Fruit fly (Drosophila melanogaster): ENCODE measurements around the gene Eip75B.

Gene Eip75B

dm6 chr3L:17912448-17912847, 152.0 kb downstream of the Eip75B start, which contains the start of gene CG5290:
CG5290 (minus strand) TSS chr3L:17912565.
- peak; percentile 54 for TF ChIP-seq Vsx2 (GFP tag; optimal IDR thresholded peaks at IDR 0.05; ENCODE audit: partially characterized antibody)
- peak; percentile 40 for TF ChIP-seq ey (GFP tag; optimal IDR thresholded peaks at IDR 0.05)
- TF ChIP-seq tai (GFP tag; optimal IDR thresholded peaks at IDR 0.05) = peak; percentile 64
- TF ChIP-seq fru (GFP tag; optimal IDR thresholded peaks at IDR 0.05) = peak; percentile 49
- peak; percentile 31 for TF ChIP-seq h (GFP tag; optimal IDR thresholded peaks at IDR 0.05)
- TF ChIP-seq woc (GFP tag; optimal IDR thresholded peaks at IDR 0.05) = peak; percentile 45
- no peak for TF ChIP-seq lola (GFP tag; optimal IDR thresholded peaks at IDR 0.05)
- TF ChIP-seq N (GFP tag; optimal IDR thresholded peaks at IDR 0.05) = no peak
- peak; percentile 32 for TF ChIP-seq psq (GFP tag; optimal IDR thresholded peaks at IDR 0.05)
- peak; percentile 29 for TF ChIP-seq br (GFP tag; optimal IDR thresholded peaks at IDR 0.05)
- no peak for TF ChIP-seq Mio (GFP tag; optimal IDR thresholded peaks at IDR 0.05)
- no peak for TF ChIP-seq Dif (GFP tag; optimal IDR thresholded peaks at IDR 0.05; ENCODE audit: partially characterized antibody)
- TF ChIP-seq usp (GFP tag; optimal IDR thresholded peaks at IDR 0.05) = no peak
- TF ChIP-seq CG9705 (GFP tag; optimal IDR thresholded peaks at IDR 0.05) = no peak
- peak; percentile 22 for TF ChIP-seq Myc (optimal IDR thresholded peaks at IDR 0.05)
- TF ChIP-seq GATAd (GFP tag; optimal IDR thresholded peaks at IDR 0.05) = peak; percentile 31
- no peak for TF ChIP-seq pan (optimal IDR thresholded peaks at IDR 0.05)
- TF ChIP-seq foxo (GFP tag; optimal IDR thresholded peaks at IDR 0.05) = peak in 1 of 2 experiments; percentile 49
- no peak for TF ChIP-seq Rel (GFP tag; optimal IDR thresholded peaks at IDR 0.05)
- no peak for TF ChIP-seq Rel (tag; optimal IDR thresholded peaks at IDR 0.05)
- TF ChIP-seq dl (GFP tag; optimal IDR thresholded peaks at IDR 0.05; ENCODE audit: insufficient read depth in 1 of 2, partially characterized antibody in 2 of 2) = no peak
- TF ChIP-seq Abd-B (GFP tag; optimal IDR thresholded peaks at IDR 0.05) = no peak
- TF ChIP-seq CG32264 (GFP tag; optimal IDR thresholded peaks at IDR 0.05) = no peak
- no peak for TF ChIP-seq dsf (GFP tag; optimal IDR thresholded peaks at IDR 0.05; ENCODE audit: borderline replicate concordance)
- no peak for TF ChIP-seq Dfd (GFP tag; optimal IDR thresholded peaks at IDR 0.05)
- TF ChIP-seq brk (GFP tag; optimal IDR thresholded peaks at IDR 0.05) = peak; percentile 22
- no peak for TF ChIP-seq CrebA (GFP tag; optimal IDR thresholded peaks at IDR 0.05; ENCODE audit: borderline replicate concordance)
- TF ChIP-seq OdsH (GFP tag; optimal IDR thresholded peaks at IDR 0.05) = peak; percentile 45
- TF ChIP-seq Jra (GFP tag; optimal IDR thresholded peaks at IDR 0.05) = peak; percentile 28
- TF ChIP-seq rgr (GFP tag; optimal IDR thresholded peaks at IDR 0.05) = peak; percentile 73
- TF ChIP-seq Hnf4 (GFP tag; optimal IDR thresholded peaks at IDR 0.05) = peak; percentile 66
- TF ChIP-seq Sp1 (GFP tag; optimal IDR thresholded peaks at IDR 0.05) = peak; percentile 35
- no peak for TF ChIP-seq Hr78 (GFP tag; optimal IDR thresholded peaks at IDR 0.05)
- no peak for TF ChIP-seq sage (GFP tag; optimal IDR thresholded peaks at IDR 0.05)
- TF ChIP-seq sv (GFP tag; optimal IDR thresholded peaks at IDR 0.05) = peak; percentile 20
- TF ChIP-seq jim (GFP tag; optimal IDR thresholded peaks at IDR 0.05) = no peak
- TF ChIP-seq HLH106 (tag; optimal IDR thresholded peaks at IDR 0.05) = peak; percentile 34
- no peak for TF ChIP-seq Hr83 (GFP tag; optimal IDR thresholded peaks at IDR 0.05; ENCODE audit: poor library complexity, severe bottlenecking)

- no peak for TF ChIP-seq Dfd (GFP tag; optimal IDR thresholded peaks at IDR 0.05)
- TF ChIP-seq ey (GFP tag; optimal IDR thresholded peaks at IDR 0.05) = peak; percentile 9
- TF ChIP-seq brk (GFP tag; optimal IDR thresholded peaks at IDR 0.05) = peak; percentile 75
- peak; percentile 8 for TF ChIP-seq br (GFP tag; optimal IDR thresholded peaks at IDR 0.05)
- TF ChIP-seq tai (GFP tag; optimal IDR thresholded peaks at IDR 0.05) = peak; percentile 16
- TF ChIP-seq Rel (GFP tag; optimal IDR thresholded peaks at IDR 0.05) = no peak
- peak; percentile 63 for TF ChIP-seq Rel (tag; optimal IDR thresholded peaks at IDR 0.05)
- TF ChIP-seq Jra (GFP tag; optimal IDR thresholded peaks at IDR 0.05) = peak; percentile 12
- peak; percentile 25 for TF ChIP-seq jim (GFP tag; optimal IDR thresholded peaks at IDR 0.05)
- peak; percentile 0 for TF ChIP-seq HLH106 (tag; optimal IDR thresholded peaks at IDR 0.05)
- peak; percentile 31 to 35 for TF ChIP-seq foxo (GFP tag; optimal IDR thresholded peaks at IDR 0.05)
- TF ChIP-seq pan (optimal IDR thresholded peaks at IDR 0.05) = no peak
- peak; percentile 17 for TF ChIP-seq dsf (GFP tag; optimal IDR thresholded peaks at IDR 0.05; ENCODE audit: borderline replicate concordance)
- no peak for TF ChIP-seq CG32264 (GFP tag; optimal IDR thresholded peaks at IDR 0.05)
- TF ChIP-seq h (GFP tag; optimal IDR thresholded peaks at IDR 0.05) = peak; percentile 58
- TF ChIP-seq Vsx2 (GFP tag; optimal IDR thresholded peaks at IDR 0.05; ENCODE audit: partially characterized antibody) = no peak
- peak; percentile 40 for TF ChIP-seq sage (GFP tag; optimal IDR thresholded peaks at IDR 0.05)
- no peak for TF ChIP-seq lola (GFP tag; optimal IDR thresholded peaks at IDR 0.05)
- no peak for TF ChIP-seq sv (GFP tag; optimal IDR thresholded peaks at IDR 0.05)
- peak; percentile 49 for TF ChIP-seq woc (GFP tag; optimal IDR thresholded peaks at IDR 0.05)
- TF ChIP-seq Dif (GFP tag; optimal IDR thresholded peaks at IDR 0.05; ENCODE audit: partially characterized antibody) = peak; percentile 25
- no peak for TF ChIP-seq dmrt93B (GFP tag; optimal IDR thresholded peaks at IDR 0.05)
- TF ChIP-seq rgr (GFP tag; optimal IDR thresholded peaks at IDR 0.05) = peak; percentile 31
- TF ChIP-seq N (GFP tag; optimal IDR thresholded peaks at IDR 0.05) = no peak
- TF ChIP-seq Hnf4 (GFP tag; optimal IDR thresholded peaks at IDR 0.05) = peak; percentile 52
- peak; percentile 52 for TF ChIP-seq fru (GFP tag; optimal IDR thresholded peaks at IDR 0.05)
- peak; percentile 53 for TF ChIP-seq Sp1 (GFP tag; optimal IDR thresholded peaks at IDR 0.05)
- TF ChIP-seq dl (GFP tag; optimal IDR thresholded peaks at IDR 0.05; ENCODE audit: insufficient read depth in 1 of 2, partially characterized antibody in 2 of 2) = peak in 1 of 2 experiments; percentile 23
- peak; percentile 73 for TF ChIP-seq Hr83 (GFP tag; optimal IDR thresholded peaks at IDR 0.05; ENCODE audit: poor library complexity, severe bottlenecking)
Observed at dm6 chr3L:17907609-17908160, 156.8 kb downstream of the Eip75B start, which contains the start of the genes Prestin and Wdr92. Prestin (minus strand) TSS chr3L:17907812. Wdr92 (plus strand) TSS chr3L:17908143.
